Worm (Caenorhabditis elegans): ENCODE data around the gene C16D2.3.

The C16D2.3 gene

DNA sequence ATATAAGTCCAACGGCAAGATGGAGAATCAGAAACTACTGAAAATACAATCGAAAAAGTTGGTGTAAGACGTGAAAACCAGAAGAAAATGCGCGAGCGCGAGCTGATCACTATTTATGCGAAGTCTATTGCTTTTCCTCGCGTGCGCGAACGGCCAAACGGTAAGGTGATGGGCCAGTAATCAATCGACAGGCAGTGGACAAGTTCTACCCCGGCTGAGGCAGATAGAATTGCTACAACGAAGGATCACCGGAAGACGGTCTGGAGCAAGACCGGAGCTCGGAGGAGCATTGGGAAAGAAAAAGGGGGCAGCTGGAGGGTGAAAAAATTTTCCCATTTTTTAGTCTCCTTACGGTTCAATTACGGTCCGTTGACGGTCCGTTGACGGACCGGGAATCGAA, 35.3 kb upstream of the C16D2.3 start (continued):
- TF ChIP-seq dmd-9 (GFP tag; IDR thresholded peaks at IDR 0.05) (peak; percentile 72), zfp-3 (GFP tag; conservative IDR thresholded peaks at IDR 0.05) (0 out of 2 replicates have a peak, but pooled peaks have one; percentile 29), dmd-6 (GFP tag; IDR thresholded peaks at IDR 0.05) (peak; percentile 37), lin-1 (GFP tag; IDR thresholded peaks at IDR 0.05) (peak; percentile 87), D1046.2 (GFP tag; IDR thresholded peaks at IDR 0.05) (peak; percentile 86), snpc-1.2 (GFP tag; IDR thresholded peaks at IDR 0.05) (peak; percentile 91), F44E2.7 (GFP tag; IDR thresholded peaks at IDR 0.05) (peak; percentile 93), madf-5 (GFP tag; IDR thresholded peaks at IDR 0.05) (peak; percentile 61 to 77; a peak in 2 of 4 replicates), nhr-41 (GFP tag; IDR thresholded peaks at IDR 0.05) (peak; percentile 74), lim-7 (GFP tag; IDR thresholded peaks at IDR 0.05) (peak; percentile 92)

DNA sequence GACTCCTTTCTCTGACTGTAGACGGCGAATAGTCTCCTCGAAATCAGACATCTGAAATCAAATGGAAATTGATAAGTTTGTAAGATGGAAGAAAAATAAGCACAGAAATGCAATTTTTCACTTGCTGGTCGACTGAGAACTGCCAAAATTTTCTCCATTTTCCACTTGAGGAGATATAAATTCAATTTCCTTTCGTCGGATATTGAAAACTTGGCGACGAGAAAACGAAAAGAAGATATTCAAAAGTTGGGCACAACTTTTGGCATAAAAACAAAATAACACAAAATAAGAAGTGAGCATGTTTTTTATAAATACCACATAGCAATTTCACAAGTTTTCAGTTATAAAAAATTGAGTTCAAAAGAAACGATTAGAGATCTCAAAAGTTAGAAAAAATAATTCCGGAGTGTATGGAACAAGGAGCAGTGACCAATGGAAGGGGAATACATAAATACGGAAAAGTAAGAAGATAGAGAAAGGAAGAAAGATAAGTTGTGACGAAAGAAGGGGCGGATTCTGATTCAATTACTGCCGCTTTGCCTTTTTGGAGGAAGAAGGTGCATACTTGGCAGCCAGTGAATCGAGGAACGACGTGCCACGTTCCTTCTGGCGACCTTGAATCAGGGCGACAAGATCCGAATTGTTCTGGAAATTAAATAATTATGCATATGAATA, 30.7 kb upstream of the C16D2.3 start, which contains the start of gene dyrb-1:
TSS of gene dyrb-1 (minus strand) at position 51 of the 675 bp plus-strand sequence.
- TF ChIP-seq ctbp-1 (GFP tag; IDR thresholded peaks at IDR 0.05) (no peak), madf-5 (GFP tag; IDR thresholded peaks at IDR 0.05) (no peak), egl-27 (tag; optimal IDR thresholded peaks at IDR 0.05) (no peak), aly-2 (tag; optimal IDR thresholded peaks at IDR 0.05) (no peak), unc-39 (tag; optimal IDR thresholded peaks at IDR 0.05) (no peak)

DNA sequence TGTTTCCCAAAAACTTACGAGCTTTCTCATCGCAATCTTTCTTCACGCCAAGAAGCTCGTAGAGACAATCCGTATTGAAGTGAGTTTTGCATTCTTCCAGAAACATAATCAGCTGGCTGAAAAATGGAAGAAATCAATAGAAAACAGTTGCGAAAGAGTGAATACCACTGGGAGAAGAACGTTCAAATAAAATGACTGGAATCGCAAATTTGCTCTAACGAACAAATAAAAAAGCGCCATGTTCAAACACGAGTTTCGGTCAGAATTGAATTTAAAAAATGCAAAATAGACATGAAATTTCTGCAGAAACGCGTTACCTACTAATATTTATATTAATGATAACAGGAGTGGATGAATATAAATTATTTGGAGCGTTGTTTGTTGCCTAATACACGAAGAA, 29.5 kb upstream of the C16D2.3 start, which contains the start of gene dnj-23:
TSS of gene dnj-23 (minus strand) at position 158 of the 400 bp plus-strand sequence.
- peak; percentile 7 for TF ChIP-seq mes-2 (tag; optimal IDR thresholded peaks at IDR 0.05; ENCODE audit: poor library complexity, severe bottlenecking)
- TF ChIP-seq daf-19 (GFP tag; conservative IDR thresholded peaks at IDR 0.05), result no peak
- no peak for TF ChIP-seq nhr-48 (tag; optimal IDR thresholded peaks at IDR 0.05)
- no peak for TF ChIP-seq F37D6.2 (tag; optimal IDR thresholded peaks at IDR 0.05)
- TF ChIP-seq nhr-28 (tag; optimal IDR thresholded peaks at IDR 0.05), result no peak
- TF ChIP-seq aha-1 (tag), result peak; percentile 85
- TF ChIP-seq hlh-30 (tag; optimal IDR thresholded peaks at IDR 0.05; ENCODE audit: insufficient read depth), result peak; percentile 49
- TF ChIP-seq ceh-62 (tag; optimal IDR thresholded peaks at IDR 0.05), result no peak
- TF ChIP-seq nhr-102 (tag; optimal IDR thresholded peaks at IDR 0.05), result no peak
- peak in 1 of 2 experiments; percentile 36 for TF ChIP-seq lsy-2 (tag; optimal IDR thresholded peaks at IDR 0.05)
- peak; percentile 74 for TF ChIP-seq dpl-1 (GFP tag; optimal IDR thresholded peaks at IDR 0.05)
- TF ChIP-seq lin-38 (GFP tag; IDR thresholded peaks at IDR 0.05), result peak; percentile 58
- peak; percentile 51 for TF ChIP-seq T20F7.1 (GFP tag; optimal IDR thresholded peaks at IDR 0.05)

DNA sequence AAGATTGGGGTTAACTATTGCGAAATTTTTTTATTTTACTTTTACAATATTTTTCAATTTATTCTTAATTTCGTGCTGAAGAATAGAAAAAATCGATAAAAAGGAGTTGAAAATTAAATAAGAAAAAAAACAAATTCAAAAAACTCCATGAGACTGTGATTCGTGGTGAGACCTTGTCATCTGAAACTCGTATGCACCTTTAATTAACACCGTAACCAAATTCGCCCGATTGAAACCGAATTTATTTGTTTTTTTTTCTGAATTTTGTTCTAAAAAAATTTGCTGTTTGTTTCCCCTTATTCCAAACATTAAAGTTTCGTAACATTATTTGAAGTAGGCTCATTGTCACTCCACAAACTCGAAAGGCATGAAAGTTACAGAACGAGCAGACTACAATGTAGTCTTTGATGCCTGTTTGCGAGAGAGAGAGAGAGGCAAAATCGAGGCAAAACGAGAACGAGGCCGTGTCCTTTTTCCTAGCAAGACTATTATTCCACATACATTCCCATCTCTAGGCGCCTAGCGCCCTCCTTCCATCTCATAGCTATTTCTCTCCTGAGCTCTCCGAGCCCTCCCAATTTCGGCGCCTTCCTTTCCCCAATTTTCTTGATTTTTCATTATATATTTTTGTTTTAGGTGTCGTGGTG, 28.9 kb upstream of the C16D2.3 start, which contains the start of gene T24H10.4:
TSS of gene T24H10.4 (plus strand) at position 630 of the 647 bp plus-strand sequence.
- TF ChIP-seq egl-43 (GFP tag; IDR thresholded peaks at IDR 0.05) (0 out of 2 replicates have a peak, but pooled peaks have one; percentile 27), set-16 (GFP tag; IDR thresholded peaks at IDR 0.05) (no peak), daf-16 (GFP tag; optimal IDR thresholded peaks at IDR 0.05) (no peak), daf-16 (tag; optimal IDR thresholded peaks at IDR 0.05) (peak; percentile 10), unc-62 (GFP tag; optimal IDR thresholded peaks at IDR 0.05 in 1 of 2) (peak in 1 of 2 experiments; percentile 49), unc-62 (tag; optimal IDR thresholded peaks at IDR 0.05) (no peak), spr-1 (tag; optimal IDR thresholded peaks at IDR 0.05) (no peak), F26F4.8 (GFP tag; conservative IDR thresholded peaks at IDR 0.05) (no peak), lsy-2 (tag; optimal IDR thresholded peaks at IDR 0.05) (peak in 1 of 2 experiments; percentile 6), ztf-11 (tag; optimal IDR thresholded peaks at IDR 0.05) (no peak), ZK337.2 (GFP tag; IDR thresholded peaks at IDR 0.05) (no peak), F49E8.2 (tag; optimal IDR thresholded peaks at IDR 0.05; ENCODE audit: borderline replicate concordance) (no peak)
